Fruit fly (Drosophila melanogaster): ENCODE data around the gene srw.

The srw gene

DNA sequence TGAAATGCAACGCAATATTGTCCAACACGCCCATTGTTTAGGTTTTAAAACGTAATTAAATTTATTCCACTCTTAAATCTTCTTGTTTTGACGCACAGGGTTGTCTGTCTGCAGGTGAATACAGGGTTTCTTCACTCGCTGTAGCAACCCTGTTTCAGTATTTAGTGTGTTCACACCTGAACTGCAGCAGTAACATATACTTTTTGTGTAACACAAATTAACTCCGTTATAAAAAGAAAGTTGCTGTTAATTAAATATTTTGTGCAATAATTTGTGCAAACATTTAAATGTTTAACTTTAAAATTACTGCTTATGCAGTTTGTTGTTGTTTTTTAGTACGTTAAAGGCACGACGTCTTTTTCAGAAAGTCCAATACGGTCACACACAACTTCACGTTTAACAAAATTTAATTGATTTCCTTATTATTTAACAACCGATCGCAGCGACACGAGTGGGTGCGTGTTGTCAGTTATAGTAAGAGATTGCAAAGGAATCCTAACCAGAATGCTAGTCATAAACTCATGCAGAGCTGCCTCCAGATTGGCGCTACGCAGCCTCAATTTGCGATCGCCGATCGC lies 8.9 kb upstream of the srw start, which contains the start of the genes CG15012 and Fdx2 (continued):
- TF ChIP-seq Max (GFP tag; optimal IDR thresholded peaks at IDR 0.05), result no peak
- peak; percentile 29; the same call in 1 of the 2 replicates for TF ChIP-seq slbo (GFP tag; IDR thresholded peaks at IDR 0.05)
- TF ChIP-seq B-H2 (GFP tag; optimal IDR thresholded peaks at IDR 0.05), result no peak
- peak; percentile 13 for TF ChIP-seq PHDP (tag; optimal IDR thresholded peaks at IDR 0.05)
- TF ChIP-seq psq (GFP tag; optimal IDR thresholded peaks at IDR 0.05), result no peak
- peak; percentile 92 for TF ChIP-seq MBD-R2 (GFP tag; IDR thresholded peaks at IDR 0.05)
- no peak for TF ChIP-seq tgo (GFP tag; IDR thresholded peaks at IDR 0.05)
- TF ChIP-seq Vsx1 (GFP tag; optimal IDR thresholded peaks at IDR 0.05), result no peak
- TF ChIP-seq CG7745 (tag; optimal IDR thresholded peaks at IDR 0.05), result no peak
- TF ChIP-seq CG3995 (GFP tag; optimal IDR thresholded peaks at IDR 0.05), result peak; percentile 44
- TF ChIP-seq Meics (GFP tag; optimal IDR thresholded peaks at IDR 0.05), result no peak
- peak; percentile 17 for TF ChIP-seq HmgD (GFP tag; optimal IDR thresholded peaks at IDR 0.05)
- TF ChIP-seq Nf-YC (tag; optimal IDR thresholded peaks at IDR 0.05), result peak; percentile 19
- peak; percentile 28 for TF ChIP-seq kay (GFP tag; optimal IDR thresholded peaks at IDR 0.05)
- no peak for TF ChIP-seq CG1602 (GFP tag; optimal IDR thresholded peaks at IDR 0.05)
- TF ChIP-seq CG1647 (GFP tag; optimal IDR thresholded peaks at IDR 0.05), result peak; percentile 37
- TF ChIP-seq CG4424 (GFP tag; optimal IDR thresholded peaks at IDR 0.05), result peak; percentile 52
- TF ChIP-seq grau (tag; optimal IDR thresholded peaks at IDR 0.05), result peak; percentile 41
- TF ChIP-seq CG17912 (GFP tag; optimal IDR thresholded peaks at IDR 0.05), result no peak
- no peak for TF ChIP-seq CG6683 (GFP tag; optimal IDR thresholded peaks at IDR 0.05)
- TF ChIP-seq Lhr (GFP tag; optimal IDR thresholded peaks at IDR 0.05), result peak; percentile 46
- TF ChIP-seq CG34224 (GFP tag; IDR thresholded peaks at IDR 0.05; ENCODE audit: partially characterized antibody), result peak; percentile 53; the same call in 1 of the 3 replicates
- TF ChIP-seq CG14860 (GFP tag; IDR thresholded peaks at IDR 0.05; ENCODE audit: partially characterized antibody), result no peak
- TF ChIP-seq gfzf (GFP tag; optimal IDR thresholded peaks at IDR 0.05), result peak; percentile 95
- peak; percentile 28 for TF ChIP-seq CG9437 (GFP tag; optimal IDR thresholded peaks at IDR 0.05)
- TF ChIP-seq trh (GFP tag; optimal IDR thresholded peaks at IDR 0.05), result no peak
- no peak for TF ChIP-seq CG8359 (GFP tag; optimal IDR thresholded peaks at IDR 0.05; ENCODE audit: borderline replicate concordance)
- TF ChIP-seq CG32772 (GFP tag; IDR thresholded peaks at IDR 0.05), result no peak
- TF ChIP-seq CG10267 (tag; optimal IDR thresholded peaks at IDR 0.05), result peak; percentile 74
- TF ChIP-seq CG4360 (GFP tag; IDR thresholded peaks at IDR 0.05), result peak; percentile 32; the same call in 1 of the 2 replicates
- TF ChIP-seq CTCF (GFP tag; optimal IDR thresholded peaks at IDR 0.05), result peak; percentile 19
- TF ChIP-seq aop (GFP tag; IDR thresholded peaks at IDR 0.05), result no peak
- TF ChIP-seq CG34376 (GFP tag; optimal IDR thresholded peaks at IDR 0.05), result peak; percentile 41
- TF ChIP-seq vfl (GFP tag; optimal IDR thresholded peaks at IDR 0.05), result no peak
- TF ChIP-seq exex (tag; optimal IDR thresholded peaks at IDR 0.05), result peak; percentile 19
- peak; percentile 98 for TF ChIP-seq CG7357 (GFP tag; IDR thresholded peaks at IDR 0.05)
- no peak for TF ChIP-seq disco-r (GFP tag; optimal IDR thresholded peaks at IDR 0.05)
- TF ChIP-seq YL-1 (GFP tag; optimal IDR thresholded peaks at IDR 0.05), result peak; percentile 93
- TF ChIP-seq tap (tag; optimal IDR thresholded peaks at IDR 0.05), result no peak
- peak; percentile 46 for TF ChIP-seq CG2120 (GFP tag; optimal IDR thresholded peaks at IDR 0.05)
- peak; percentile 32 for TF ChIP-seq CG9609 (GFP tag; optimal IDR thresholded peaks at IDR 0.05)
- TF ChIP-seq CG13775 (GFP tag; optimal IDR thresholded peaks at IDR 0.05), result peak; percentile 24
- TF ChIP-seq D19A (tag; optimal IDR thresholded peaks at IDR 0.05), result no peak
- peak; percentile 48 for TF ChIP-seq CG13624 (GFP tag; optimal IDR thresholded peaks at IDR 0.05)
- peak; percentile 28 for TF ChIP-seq CHES-1-like (GFP tag; optimal IDR thresholded peaks at IDR 0.05)
- TF ChIP-seq CG30431 (GFP tag; optimal IDR thresholded peaks at IDR 0.05), result no peak
- peak; percentile 2 for TF ChIP-seq CG17186 (GFP tag; optimal IDR thresholded peaks at IDR 0.05)
- no peak for TF ChIP-seq stc (GFP tag; IDR thresholded peaks at IDR 0.05)
- peak; percentile 84 for TF ChIP-seq CG30020 (tag; optimal IDR thresholded peaks at IDR 0.05)
- TF ChIP-seq Adf1 (GFP tag; IDR thresholded peaks at IDR 0.05), result no peak
- peak; percentile 23 for TF ChIP-seq NC2β (GFP tag; optimal IDR thresholded peaks at IDR 0.05)
